Fruit fly (Drosophila melanogaster): ENCODE data around the gene CG3407.
A peak's percentile ranks its signal among the peaks of the same experiment; 100 is the strongest.

Gene CG3407

dm6 chr2L:3803466-3804143, 9.6 kb downstream of the CG3407 start, which contains the start of gene Reph (continued):
- TF ChIP-seq pzg (GFP tag; optimal IDR thresholded peaks at IDR 0.05) (peak; percentile 13), CG14965 (GFP tag; optimal IDR thresholded peaks at IDR 0.05; ENCODE audit: borderline replicate concordance) (no peak), nmo (GFP tag; optimal IDR thresholded peaks at IDR 0.05) (peak; percentile 4), NK7.1 (GFP tag; optimal IDR thresholded peaks at IDR 0.05) (no peak), PHDP (tag; optimal IDR thresholded peaks at IDR 0.05) (no peak), az2 (GFP tag; optimal IDR thresholded peaks at IDR 0.05) (no peak), HLHmδ (GFP tag; optimal IDR thresholded peaks at IDR 0.05) (peak; percentile 61), CG7745 (tag; optimal IDR thresholded peaks at IDR 0.05) (no peak), seq (GFP tag; IDR thresholded peaks at IDR 0.05) (0 out of 2 replicates have a peak, but pooled peaks have one; percentile 42), CG14050 (GFP tag; IDR thresholded peaks at IDR 0.05) (no peak), Dref (GFP tag; IDR thresholded peaks at IDR 0.05) (no peak), sima (GFP tag; optimal IDR thresholded peaks at IDR 0.05) (no peak), jing (GFP tag; optimal IDR thresholded peaks at IDR 0.05) (no peak), Sox100B (GFP tag; optimal IDR thresholded peaks at IDR 0.05) (no peak), CG16863 (GFP tag; optimal IDR thresholded peaks at IDR 0.05) (no peak), Bdp1 (GFP tag; optimal IDR thresholded peaks at IDR 0.05) (no peak), pb (GFP tag; optimal IDR thresholded peaks at IDR 0.05) (no peak), Stat92E (GFP tag; optimal IDR thresholded peaks at IDR 0.05) (no peak), CG8089 (GFP tag; optimal IDR thresholded peaks at IDR 0.05) (no peak), Six4 (GFP tag; optimal IDR thresholded peaks at IDR 0.05) (no peak), HmgZ (tag; optimal IDR thresholded peaks at IDR 0.05) (peak; percentile 83), CG9609 (GFP tag; optimal IDR thresholded peaks at IDR 0.05) (no peak), tgo (GFP tag; IDR thresholded peaks at IDR 0.05) (no peak), CG12155 (GFP tag; optimal IDR thresholded peaks at IDR 0.05) (no peak), CG8765 (GFP tag; IDR thresholded peaks at IDR 0.05) (no peak), sd (tag; optimal IDR thresholded peaks at IDR 0.05) (peak; percentile 26), CG34422 (GFP tag; IDR thresholded peaks at IDR 0.05) (no peak), Side (GFP tag; optimal IDR thresholded peaks at IDR 0.05) (peak; percentile 16), Hsf (GFP tag; optimal IDR thresholded peaks at IDR 0.05) (no peak), Xrp1 (GFP tag; IDR thresholded peaks at IDR 0.05) (no peak), kni (GFP tag; optimal IDR thresholded peaks at IDR 0.05) (no peak), E2f2 (GFP tag; IDR thresholded peaks at IDR 0.05) (no peak), cg (GFP tag; optimal IDR thresholded peaks at IDR 0.05) (peak; percentile 98), GATAe (GFP tag; conservative IDR thresholded peaks at IDR 0.05) (no peak), Kr (GFP tag; optimal IDR thresholded peaks at IDR 0.05) (no peak), CG3407 (GFP tag; optimal IDR thresholded peaks at IDR 0.05) (no peak), ato (GFP tag; IDR thresholded peaks at IDR 0.05; ENCODE audit: partially characterized antibody) (no peak), BEAF-32 (GFP tag; optimal IDR thresholded peaks at IDR 0.05) (no peak), phol (tag; optimal IDR thresholded peaks at IDR 0.05) (no peak), CG4820 (GFP tag; optimal IDR thresholded peaks at IDR 0.05) (no peak), Sin3A (optimal IDR thresholded peaks at IDR 0.05) (no peak), nerfin-1 (tag; optimal IDR thresholded peaks at IDR 0.05) (peak; percentile 27)

All from whole organism, embryonic.